Fruit fly (Drosophila melanogaster) whole organism, pupa: ENCODE data around the gene pns.

Source experiments
- CG12605 ChIP-seq: fragments of 200-800 bp; sonication (Bioruptor generic); IDR thresholded peaks from 2 replicates; pipeline ENCODE4 v1.3.6; 2022; ENCODE audit warnings: missing biosample characterization, missing genetic modification characterization
- CG13204 ChIP-seq: fragments of 200-800 bp; sonication (Bioruptor generic); optimal IDR thresholded peaks from 2 replicates; lab custom pipeline; 2018; ENCODE audit warnings: missing biosample characterization, mild to moderate bottlenecking, missing genetic modification characterization, moderate library complexity
- CG14655 ChIP-seq: fragments of 200-800 bp; sonication (Bioruptor generic); optimal IDR thresholded peaks from 3 replicates; lab custom pipeline; 2017; ENCODE audit warnings: mild to moderate bottlenecking, missing biosample characterization, missing genetic modification reagents, missing genetic modification characterization
- CG32121 ChIP-seq: fragments of 200-800 bp; sonication (Bioruptor generic); IDR thresholded peaks from 2 replicates; pipeline ENCODE4 v1.3.6; 2022; ENCODE audit warnings: missing biosample characterization, missing genetic modification characterization
- CG4496 ChIP-seq: fragments of 200-800 bp; sonication (Bioruptor generic); IDR thresholded peaks from 3 replicates; pipeline ENCODE4 v1.3.6; 2022; ENCODE audit warnings: missing biosample characterization, missing genetic modification characterization
- CG8159 ChIP-seq: fragments of 200-800 bp; sonication (Bioruptor generic); optimal IDR thresholded peaks from 3 replicates; lab custom pipeline; 2018; ENCODE audit warnings: missing biosample characterization, mild to moderate bottlenecking, missing genetic modification characterization, moderate library complexity
- CG8301 ChIP-seq: fragments of 200-800 bp; sonication (Bioruptor generic); optimal IDR thresholded peaks from 2 replicates; lab custom pipeline; 2018; ENCODE audit warnings: missing biosample characterization, mild to moderate bottlenecking, missing genetic modification characterization
- EcR ChIP-seq: fragments of 200-800 bp; sonication (Bioruptor generic); optimal IDR thresholded peaks from 3 replicates; lab custom pipeline; 2019; ENCODE audit warnings: missing biosample characterization, missing genetic modification characterization, mild to moderate bottlenecking, moderate library complexity, missing genetic modification reagents
- Ets98B ChIP-seq: fragments of 200-800 bp; sonication (Bioruptor generic); IDR thresholded peaks from 2 replicates; pipeline ENCODE4 v1.3.6; 2022; ENCODE audit warnings: missing biosample characterization, missing genetic modification characterization
- Pif1B ChIP-seq: fragments of 200-800 bp; sonication (Bioruptor generic); optimal IDR thresholded peaks from 3 replicates; lab custom pipeline; 2016; ENCODE audit warnings: missing biosample characterization, missing genetic modification characterization
- fd96Ca ChIP-seq: fragments of 200-800 bp; sonication (Bioruptor generic); IDR thresholded peaks from 3 replicates; pipeline ENCODE4 v1.3.6; 2022; ENCODE audit warnings: missing biosample characterization, missing genetic modification characterization
- gl ChIP-seq: fragments of 200-800 bp; sonication (Bioruptor generic); optimal IDR thresholded peaks from 2 replicates; lab custom pipeline; 2018; ENCODE audit warnings: missing biosample characterization, mild to moderate bottlenecking, missing genetic modification characterization
- rn ChIP-seq: fragments of 200-800 bp; sonication (Bioruptor generic); IDR thresholded peaks from 2 replicates; pipeline ENCODE4 v1.3.6; 2022; ENCODE audit warnings: missing biosample characterization, missing genetic modification characterization

dm6 chr3L:1549634-1550071, 12.7 kb downstream of the pns start:
- no peak for TF ChIP-seq CG12605 (GFP tag; lab: Robert Waterston, UW)
- no peak; the same call in 1 of the 2 replicates for TF ChIP-seq CG32121 (GFP tag; lab: Robert Waterston, UW)
- no peak for TF ChIP-seq CG14655 (GFP tag; lab: Kevin White, UChicago)
- no peak for TF ChIP-seq CG13204 (GFP tag; lab: Kevin White, UChicago)
- TF ChIP-seq EcR (GFP tag; lab: Kevin White, UChicago), result no peak
- no peak for TF ChIP-seq CG8301 (tag; lab: Kevin White, UChicago)
- TF ChIP-seq CG8159, result no peak
- TF ChIP-seq gl (tag; lab: Kevin White, UChicago), result no peak
- 0 out of 3 replicates have a peak, but pooled peaks have one; percentile 19 for TF ChIP-seq CG4496 (GFP tag; lab: Robert Waterston, UW)
- no peak for TF ChIP-seq Ets98B (GFP tag; lab: Robert Waterston, UW)
- TF ChIP-seq Pif1B, result no peak
- no peak for TF ChIP-seq fd96Ca (GFP tag; lab: Robert Waterston, UW)
- TF ChIP-seq rn (GFP tag; lab: Robert Waterston, UW), result no peak
